Fruit fly (Drosophila melanogaster): ENCODE results near the gene Fkbp39.

The Fkbp39 gene

dm6 chr3R:15363608-15364007 lies 30.7 kb upstream of the Fkbp39 start, which contains the start of gene CG6171 (continued):
- peak; percentile 64 for TF ChIP-seq MESR4 (GFP tag; optimal IDR thresholded peaks at IDR 0.05)
- TF ChIP-seq chinmo (GFP tag; IDR thresholded peaks at IDR 0.05; ENCODE audit: partially characterized antibody), result no peak
- no peak for TF ChIP-seq CG10654 (GFP tag; optimal IDR thresholded peaks at IDR 0.05)
- TF ChIP-seq CG15514 (GFP tag; optimal IDR thresholded peaks at IDR 0.05), result peak; percentile 18
- peak; percentile 44; the same call in 1 of the 2 replicates for TF ChIP-seq hbn (GFP tag; IDR thresholded peaks at IDR 0.05; ENCODE audit: partially characterized antibody)
- TF ChIP-seq CG11560 (tag; IDR thresholded peaks at IDR 0.05), result no peak
- no peak for TF ChIP-seq CG1792 (GFP tag; optimal IDR thresholded peaks at IDR 0.05)
- no peak for TF ChIP-seq fd102C (GFP tag; optimal IDR thresholded peaks at IDR 0.05)
- TF ChIP-seq HLHmδ (GFP tag; optimal IDR thresholded peaks at IDR 0.05), result no peak
- TF ChIP-seq gro (GFP tag; optimal IDR thresholded peaks at IDR 0.05), result no peak
- TF ChIP-seq pfk (GFP tag; optimal IDR thresholded peaks at IDR 0.05), result no peak
- TF ChIP-seq lilli (GFP tag; optimal IDR thresholded peaks at IDR 0.05), result peak; percentile 28
- no peak for TF ChIP-seq bigmax (GFP tag; optimal IDR thresholded peaks at IDR 0.05)
- peak; percentile 69; the same call in 3 of the 4 replicates for TF ChIP-seq Dll (GFP tag; IDR thresholded peaks at IDR 0.05; ENCODE audit: partially characterized antibody)
- TF ChIP-seq HmgZ (tag; optimal IDR thresholded peaks at IDR 0.05), result peak; percentile 17
- no peak for TF ChIP-seq gsb-n (tag; optimal IDR thresholded peaks at IDR 0.05)
- TF ChIP-seq CG3065 (GFP tag; optimal IDR thresholded peaks at IDR 0.05), result no peak
- peak; percentile 55 for TF ChIP-seq pzg (GFP tag; optimal IDR thresholded peaks at IDR 0.05)
- TF ChIP-seq unc-4 (GFP tag; IDR thresholded peaks at IDR 0.05; ENCODE audit: partially characterized antibody), result peak; percentile 59
- TF ChIP-seq CG2202 (tag; optimal IDR thresholded peaks at IDR 0.05), result no peak
- no peak for TF ChIP-seq CHES-1-like (GFP tag; optimal IDR thresholded peaks at IDR 0.05)
- no peak for TF ChIP-seq shn (GFP tag; optimal IDR thresholded peaks at IDR 0.05)
- peak; percentile 12 for TF ChIP-seq CG14710 (tag; optimal IDR thresholded peaks at IDR 0.05)
- TF ChIP-seq run (tag; optimal IDR thresholded peaks at IDR 0.05), result no peak
- TF ChIP-seq CG6689 (GFP tag; IDR thresholded peaks at IDR 0.05), result no peak
- TF ChIP-seq gcm2 (GFP tag; optimal IDR thresholded peaks at IDR 0.05), result no peak
- no peak for TF ChIP-seq dan (GFP tag; IDR thresholded peaks at IDR 0.05)
- TF ChIP-seq Side (GFP tag; optimal IDR thresholded peaks at IDR 0.05), result no peak
- no peak for TF ChIP-seq sug (tag; optimal IDR thresholded peaks at IDR 0.05)
- peak; percentile 91 for TF ChIP-seq E2f2 (GFP tag; IDR thresholded peaks at IDR 0.05)
- TF ChIP-seq ems (GFP tag; optimal IDR thresholded peaks at IDR 0.05), result no peak
- TF ChIP-seq CG6683 (GFP tag; optimal IDR thresholded peaks at IDR 0.05), result no peak
- TF ChIP-seq Med (GFP tag), result peak; percentile 82
- no peak for TF ChIP-seq slou (GFP tag; optimal IDR thresholded peaks at IDR 0.05)
- no peak for TF ChIP-seq Asciz (GFP tag; optimal IDR thresholded peaks at IDR 0.05)
- peak; percentile 70 for TF ChIP-seq CG2116 (GFP tag; optimal IDR thresholded peaks at IDR 0.05)
- no peak for TF ChIP-seq Atf6 (GFP tag; IDR thresholded peaks at IDR 0.05)
- no peak for TF ChIP-seq dimm (GFP tag; IDR thresholded peaks at IDR 0.05)
- peak; percentile 47 for TF ChIP-seq CG1603 (tag; optimal IDR thresholded peaks at IDR 0.05)
- TF ChIP-seq ham (GFP tag; IDR thresholded peaks at IDR 0.05), result no peak
- no peak for TF ChIP-seq ci (GFP tag; IDR thresholded peaks at IDR 0.05)
- TF ChIP-seq Aef1 (GFP tag; IDR thresholded peaks at IDR 0.05), result no peak
- TF ChIP-seq CG12744 (GFP tag; optimal IDR thresholded peaks at IDR 0.05), result no peak
- no peak for TF ChIP-seq pnt (GFP tag; optimal IDR thresholded peaks at IDR 0.05)
- no peak for TF ChIP-seq CG13424 (tag; optimal IDR thresholded peaks at IDR 0.05)
- TF ChIP-seq CG3407 (GFP tag; optimal IDR thresholded peaks at IDR 0.05), result no peak
- no peak for TF ChIP-seq zfh1 (GFP tag; IDR thresholded peaks at IDR 0.05)
- TF ChIP-seq GATAe (GFP tag; conservative IDR thresholded peaks at IDR 0.05), result no peak
- TF ChIP-seq Bgb (GFP tag; IDR thresholded peaks at IDR 0.05; ENCODE audit: partially characterized antibody), result peak; percentile 30; the same call in 1 of the 2 replicates
- TF ChIP-seq Mad (GFP tag; optimal IDR thresholded peaks at IDR 0.05), result no peak
- TF ChIP-seq danr (GFP tag; IDR thresholded peaks at IDR 0.05), result no peak

All from whole organism, embryonic.